Fruit fly (Drosophila melanogaster): ENCODE data around the gene CG1722.

The CG1722 gene

dm6 chrX:21281039-21281911 is 30.3 kb upstream of the CG1722 start, which contains the start of gene Mnr (continued):
- TF ChIP-seq wor (GFP tag; IDR thresholded peaks at IDR 0.05) (no peak), gt (GFP tag; IDR thresholded peaks at IDR 0.05) (no peak), Nf-YB (GFP tag; optimal IDR thresholded peaks at IDR 0.05) (no peak), CG10462 (GFP tag; optimal IDR thresholded peaks at IDR 0.05) (no peak), jigr1 (GFP tag; IDR thresholded peaks at IDR 0.05) (no peak), CG14965 (GFP tag; optimal IDR thresholded peaks at IDR 0.05; ENCODE audit: borderline replicate concordance) (no peak), CG10147 (GFP tag; optimal IDR thresholded peaks at IDR 0.05) (no peak), sr (GFP tag; IDR thresholded peaks at IDR 0.05) (0 out of 3 replicates have a peak, but pooled peaks have one; percentile 36), dmrt99B (tag; optimal IDR thresholded peaks at IDR 0.05) (no peak), vfl (GFP tag; optimal IDR thresholded peaks at IDR 0.05) (no peak), zen2 (GFP tag; IDR thresholded peaks at IDR 0.05; ENCODE audit: partially characterized antibody) (no peak), chm (GFP tag; IDR thresholded peaks at IDR 0.05) (no peak; the same call in 1 of the 2 replicates), bigmax (GFP tag; optimal IDR thresholded peaks at IDR 0.05) (no peak), Trl (optimal IDR thresholded peaks at IDR 0.05) (peak in 1 of 2 experiments; percentile 32), Trl (GFP tag; optimal IDR thresholded peaks at IDR 0.05) (no peak), phol (tag; optimal IDR thresholded peaks at IDR 0.05) (peak; percentile 10), CG17328 (GFP tag; IDR thresholded peaks at IDR 0.05) (no peak), NFAT (GFP tag; IDR thresholded peaks at IDR 0.05) (peak; percentile 21; the same call in 1 of the 2 replicates), CG34224 (GFP tag; IDR thresholded peaks at IDR 0.05; ENCODE audit: partially characterized antibody) (0 out of 3 replicates have a peak, but pooled peaks have one; percentile 8), CG11398 (GFP tag; optimal IDR thresholded peaks at IDR 0.05) (no peak), rib (GFP tag; IDR thresholded peaks at IDR 0.05) (peak; percentile 73), ro (GFP tag; IDR thresholded peaks at IDR 0.05) (no peak), Hsf (GFP tag; optimal IDR thresholded peaks at IDR 0.05) (no peak), Jarid2 (GFP tag; optimal IDR thresholded peaks at IDR 0.05) (peak; percentile 80), CG7839 (tag; optimal IDR thresholded peaks at IDR 0.05) (no peak), eve (GFP tag; optimal IDR thresholded peaks at IDR 0.05) (peak in 1 of 2 experiments; percentile 65), Dip3 (GFP tag; optimal IDR thresholded peaks at IDR 0.05) (no peak), hkb (optimal IDR thresholded peaks at IDR 0.05) (no peak), hkb (GFP tag; IDR thresholded peaks at IDR 0.05) (0 out of 2 replicates have a peak, but pooled peaks have one; percentile 33), NC2α (GFP tag; optimal IDR thresholded peaks at IDR 0.05) (no peak), unc-4 (GFP tag; IDR thresholded peaks at IDR 0.05; ENCODE audit: partially characterized antibody) (no peak), CG13287 (GFP tag; IDR thresholded peaks at IDR 0.05; ENCODE audit: partially characterized antibody) (peak; percentile 45), CG12071 (GFP tag; optimal IDR thresholded peaks at IDR 0.05) (no peak), disco-r (GFP tag; optimal IDR thresholded peaks at IDR 0.05) (no peak), Hand (GFP tag; optimal IDR thresholded peaks at IDR 0.05) (no peak), CG15011 (GFP tag; optimal IDR thresholded peaks at IDR 0.05) (no peak), CG32767 (GFP tag; IDR thresholded peaks at IDR 0.05) (no peak), CG2202 (tag; optimal IDR thresholded peaks at IDR 0.05) (no peak), Abd-B (GFP tag; optimal IDR thresholded peaks at IDR 0.05) (peak; percentile 15), br (optimal IDR thresholded peaks at IDR 0.05) (no peak), trem (tag; optimal IDR thresholded peaks at IDR 0.05) (no peak), CG1832 (GFP tag; optimal IDR thresholded peaks at IDR 0.05) (peak; percentile 71), Hr78 (GFP tag; optimal IDR thresholded peaks at IDR 0.05) (no peak), CG10209 (GFP tag; optimal IDR thresholded peaks at IDR 0.05) (no peak), Atf-2 (GFP tag; optimal IDR thresholded peaks at IDR 0.05) (no peak), Ptx1 (GFP tag; IDR thresholded peaks at IDR 0.05) (0 out of 2 replicates have a peak, but pooled peaks have one; percentile 7), ranshi (GFP tag; IDR thresholded peaks at IDR 0.05) (0 out of 2 replicates have a peak, but pooled peaks have one; percentile 5), CG10959 (GFP tag; IDR thresholded peaks at IDR 0.05) (no peak), CG10543 (GFP tag; optimal IDR thresholded peaks at IDR 0.05) (peak; percentile 86)

All from whole organism, embryonic.